Worm (Caenorhabditis elegans) whole organism, L3 larva: ENCODE results near the gene fzo-1.
A peak's percentile ranks its signal among the peaks of the same experiment; 100 is the strongest.

Experiments used
- R02D3.7 ChIP-seq: fragments of 150-350 bp; optimal IDR thresholded peaks from 2 replicates; lab custom pipeline; 2014; ENCODE audit warnings: missing biosample characterization, missing genetic modification characterization
- ZK546.5 ChIP-seq: sonication (generic microtip); optimal IDR thresholded peaks from 2 replicates; lab custom pipeline; 2017; ENCODE audit warnings: missing biosample characterization, missing genetic modification characterization
- aly-2 ChIP-seq: fragments of 150-350 bp; optimal IDR thresholded peaks from 2 replicates; lab custom pipeline; 2014; ENCODE audit warnings: missing biosample characterization, missing genetic modification characterization
- ama-1 ChIP-seq: fragments of 150-350 bp; optimal IDR thresholded peaks from 2 replicates; lab custom pipeline; 2018
- ceh-16 ChIP-seq: sonication (generic microtip); optimal IDR thresholded peaks from 2 replicates; lab custom pipeline; 2017; ENCODE audit warnings: missing biosample characterization, missing genetic modification characterization
- ceh-28 ChIP-seq: fragments of 150-350 bp; optimal IDR thresholded peaks from 2 replicates; lab custom pipeline; 2014; ENCODE audit warnings: missing biosample characterization, missing genetic modification reagents, missing genetic modification characterization
- ceh-82 ChIP-seq: fragments of 150-350 bp; optimal IDR thresholded peaks from 2 replicates; lab custom pipeline; 2014; ENCODE audit warnings: missing biosample characterization, missing genetic modification characterization
- ceh-9 ChIP-seq: sonication (generic microtip); optimal IDR thresholded peaks from 2 replicates; lab custom pipeline; 2018; ENCODE audit warnings: missing biosample characterization, missing genetic modification characterization
- egl-27 ChIP-seq: sonication (generic microtip); optimal IDR thresholded peaks from 4 replicates; lab custom pipeline; 2017; ENCODE audit warnings: missing biosample characterization, missing genetic modification reagents, missing genetic modification characterization
- egl-5 ChIP-seq: fragments of 150-350 bp; optimal IDR thresholded peaks from 2 replicates; lab custom pipeline; 2017; ENCODE audit warnings: missing biosample characterization, missing genetic modification reagents, missing genetic modification characterization, inconsistent platforms
- elt-1 ChIP-seq: fragments of 150-350 bp; optimal IDR thresholded peaks from 2 replicates; lab custom pipeline; 2014; ENCODE audit warnings: missing biosample characterization, missing genetic modification characterization
- elt-3 ChIP-seq, 3 experiments: fragments of 150-350 bp in 1 of 3; sonication (generic microtip) in 2 of 3; optimal IDR thresholded peaks; 2 replicates in 2 of 3; 4 replicates in 1 of 3; lab custom pipeline; 2014 to 2017; ENCODE audit warnings: missing biosample characterization in 3 of 3, missing genetic modification characterization in 3 of 3
- eor-1 ChIP-seq, 2 experiments: fragments of 150-350 bp; optimal IDR thresholded peaks; 2 replicates each; lab custom pipeline; 2014 to 2018; ENCODE audit warnings: missing biosample characterization in 2 of 2, missing genetic modification characterization in 2 of 2
- fos-1 ChIP-seq: fragments of 150-350 bp; optimal IDR thresholded peaks from 2 replicates; lab custom pipeline; 2014; ENCODE audit warnings: missing biosample characterization, missing genetic modification characterization
- hmg-11 ChIP-seq: sonication (generic microtip); optimal IDR thresholded peaks from 2 replicates; lab custom pipeline; 2016; ENCODE audit warnings: missing genetic modification characterization, missing compliant biosample characterization
- jun-1 ChIP-seq: fragments of 150-350 bp; optimal IDR thresholded peaks from 2 replicates; lab custom pipeline; 2014; ENCODE audit warnings: missing biosample characterization, missing genetic modification reagents, missing genetic modification characterization
- lin-15B ChIP-seq: fragments of 150-350 bp; optimal IDR thresholded peaks from 2 replicates; lab custom pipeline; 2014; ENCODE audit warnings: missing biosample characterization, missing genetic modification characterization
- lin-39 ChIP-seq: fragments of 150-350 bp; optimal IDR thresholded peaks from 2 replicates; lab custom pipeline; 2018; ENCODE audit warnings: missing biosample characterization, missing genetic modification reagents, missing genetic modification characterization
- nfya-1 ChIP-seq: sonication (generic microtip); optimal IDR thresholded peaks from 2 replicates; lab custom pipeline; 2017; ENCODE audit warnings: missing genetic modification characterization, mild to moderate bottlenecking, missing compliant biosample characterization, antibody characterized with exemption, moderate library complexity; ENCODE audit not compliant: insufficient read depth
- nhr-11 ChIP-seq: fragments of 150-350 bp; optimal IDR thresholded peaks from 2 replicates; lab custom pipeline; 2014; ENCODE audit warnings: missing biosample characterization, missing genetic modification characterization
- nhr-12 ChIP-seq: fragments of 150-350 bp; optimal IDR thresholded peaks from 2 replicates; lab custom pipeline; 2014; ENCODE audit warnings: missing biosample characterization, missing genetic modification characterization
- nhr-237 ChIP-seq: fragments of 150-350 bp; optimal IDR thresholded peaks from 2 replicates; lab custom pipeline; 2014; ENCODE audit warnings: missing biosample characterization, missing genetic modification characterization
- nhr-25 ChIP-seq: sonication (generic microtip); optimal IDR thresholded peaks from 2 replicates; lab custom pipeline; 2017; ENCODE audit warnings: missing biosample characterization, missing genetic modification characterization
- nhr-28 ChIP-seq: fragments of 150-350 bp; optimal IDR thresholded peaks from 2 replicates; lab custom pipeline; 2014; ENCODE audit warnings: missing biosample characterization, missing genetic modification characterization
- nhr-76 ChIP-seq: fragments of 150-350 bp; sonication (generic microtip); optimal IDR thresholded peaks from 5 replicates; lab custom pipeline; 2014; ENCODE audit warnings: missing biosample characterization, missing genetic modification characterization
- nhr-77 ChIP-seq: fragments of 150-350 bp; optimal IDR thresholded peaks from 2 replicates; lab custom pipeline; 2014; ENCODE audit warnings: missing biosample characterization, missing genetic modification characterization
- pha-4 ChIP-seq: fragments of 150-350 bp; optimal IDR thresholded peaks from 2 replicates; lab custom pipeline; 2014; ENCODE audit warnings: missing biosample characterization, missing genetic modification reagents, missing genetic modification characterization
- sea-2 ChIP-seq: fragments of 150-350 bp; sonication (generic microtip); optimal IDR thresholded peaks from 4 replicates; lab custom pipeline; 2014; ENCODE audit warnings: missing biosample characterization, missing genetic modification reagents, missing genetic modification characterization
- skn-1 ChIP-seq: fragments of 150-350 bp; optimal IDR thresholded peaks from 2 replicates; lab custom pipeline; 2014; ENCODE audit warnings: missing biosample characterization, missing genetic modification characterization
- snpc-4 ChIP-seq: fragments of 150-350 bp; optimal IDR thresholded peaks from 2 replicates; lab custom pipeline; 2014; ENCODE audit warnings: missing biosample characterization, missing genetic modification characterization
- tbx-2 ChIP-seq: sonication (generic microtip); optimal IDR thresholded peaks from 2 replicates; lab custom pipeline; 2016; ENCODE audit warnings: mild to moderate bottlenecking, missing genetic modification characterization, missing compliant biosample characterization
- unc-39 ChIP-seq: sonication (generic microtip); optimal IDR thresholded peaks from 4 replicates; lab custom pipeline; 2017; ENCODE audit warnings: missing biosample characterization, missing genetic modification characterization
- unc-62 ChIP-seq: fragments of 150-350 bp; sonication (generic microtip); optimal IDR thresholded peaks from 4 replicates; lab custom pipeline; 2014; ENCODE audit warnings: missing biosample characterization, missing genetic modification reagents, missing genetic modification characterization
- zag-1 ChIP-seq: fragments of 150-350 bp; optimal IDR thresholded peaks from 2 replicates; lab custom pipeline; 2014; ENCODE audit warnings: missing biosample characterization, missing genetic modification characterization
- ztf-4 ChIP-seq: fragments of 150-350 bp; optimal IDR thresholded peaks from 2 replicates; lab custom pipeline; 2014; ENCODE audit warnings: missing biosample characterization, missing genetic modification characterization

Gene fzo-1

DNA sequence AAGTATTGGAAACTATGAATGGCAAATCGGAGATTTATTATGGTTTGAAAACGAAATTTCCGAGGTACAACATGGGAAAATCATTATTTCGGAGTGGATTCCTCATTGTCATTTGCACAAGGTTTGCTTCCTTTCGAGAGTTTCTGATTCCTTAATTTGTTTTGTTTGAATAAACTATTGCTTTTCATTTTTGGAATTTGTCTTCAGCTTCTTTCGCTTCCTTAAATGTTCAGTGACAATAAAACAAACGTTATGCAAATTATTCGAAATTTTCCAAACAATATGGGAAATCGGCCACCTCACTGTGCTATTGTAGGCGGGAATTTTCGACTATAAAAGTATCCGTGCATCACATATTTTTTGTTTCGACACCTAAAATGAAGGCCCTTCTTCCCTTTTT is 5.9 kb upstream of the fzo-1 start, which contains the start of gene nep-25:
Gene nep-25, plus strand, starts transcription at position 375 of the 400 bp plus-strand sequence.
- TF ChIP-seq unc-39 (tag; lab: Kevin White, UChicago) = no peak
- no peak for TF ChIP-seq ZK546.5 (tag; lab: Kevin White, UChicago)
- TF ChIP-seq nhr-11 = no peak
- no peak for TF ChIP-seq egl-5 (tag; lab: Kevin White, UChicago)
- no peak for TF ChIP-seq tbx-2 (tag; lab: Kevin White, UChicago)
- TF ChIP-seq eor-1 (tag; optimal IDR thresholded peaks at IDR 0.05; lab: Kevin White, UChicago) = no peak
- TF ChIP-seq ztf-4 = no peak
- no peak for TF ChIP-seq unc-62 (GFP tag; lab: Kevin White, UChicago)
- TF ChIP-seq nhr-76 (tag; lab: Kevin White, UChicago) = no peak
- TF ChIP-seq nhr-12 (tag; lab: Kevin White, UChicago) = no peak
- TF ChIP-seq nfya-1 (tag; lab: Kevin White, UChicago) = no peak

DNA sequence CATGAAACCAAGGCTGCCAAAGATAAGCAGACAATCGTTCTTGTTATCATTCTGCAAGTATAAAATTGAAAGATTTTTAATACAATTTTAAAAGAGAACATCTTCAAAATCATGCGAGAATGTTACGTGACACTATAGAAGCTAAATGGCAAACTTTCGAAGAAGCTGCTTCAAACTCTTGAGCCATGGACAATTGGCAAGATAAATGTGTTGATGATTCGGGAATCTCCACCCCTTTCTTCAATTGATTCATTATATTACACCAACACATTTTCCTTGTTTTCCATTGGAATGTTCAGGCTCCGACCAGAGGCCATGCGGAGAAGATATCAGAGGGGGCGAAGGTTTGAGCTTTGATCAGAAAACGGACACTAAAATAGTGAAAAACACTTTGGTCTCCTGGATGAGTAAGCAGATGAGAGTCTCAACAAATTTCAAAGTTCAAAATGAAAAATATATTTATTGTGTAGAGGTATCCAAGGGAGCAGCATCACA is 5.1 kb upstream of the fzo-1 start, which contains the start of gene lec-5:
Gene lec-5, minus strand, starts transcription at position 51 of the 495 bp plus-strand sequence.
- TF ChIP-seq nhr-25 (no peak), lin-39 (tag; lab: Kevin White, UChicago) (peak; percentile 9)

DNA sequence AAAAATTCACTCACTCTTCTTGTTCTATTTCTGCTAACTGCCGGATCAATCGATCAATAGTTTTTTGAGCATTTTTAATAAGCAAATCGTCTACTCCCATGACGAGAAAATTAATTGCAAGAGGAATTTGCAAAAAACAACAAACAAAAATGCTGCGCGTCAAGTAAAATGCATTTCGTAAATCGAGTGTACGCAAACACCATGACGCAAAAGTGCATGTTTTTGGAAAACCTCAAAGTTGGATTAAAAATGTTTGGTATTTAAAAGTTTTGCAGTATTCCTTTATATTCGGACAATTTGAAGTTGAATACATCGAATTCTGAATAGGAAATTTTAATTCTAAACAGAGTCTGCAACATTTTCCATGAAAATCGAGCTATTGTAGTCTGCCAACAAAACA is 3.2 kb upstream of the fzo-1 start, which contains the start of gene ZK1248.19:
Gene ZK1248.19, minus strand, starts transcription at position 188 of the 400 bp plus-strand sequence.
- TF ChIP-seq elt-3 (tag; optimal IDR thresholded peaks at IDR 0.05; lab: Kevin White, UChicago) (no peak), hmg-11 (tag; lab: Kevin White, UChicago) (peak; percentile 42), nhr-28 (tag; lab: Kevin White, UChicago) (no peak), R02D3.7 (tag; lab: Kevin White, UChicago) (peak; percentile 88), pha-4 (peak; percentile 25), skn-1 (tag; lab: Kevin White, UChicago) (no peak), snpc-4 (peak; percentile 0), lin-15B (tag; lab: Kevin White, UChicago) (peak; percentile 4), ama-1 (lab: Kevin White, UChicago) (peak; percentile 6), egl-5 (tag; lab: Kevin White, UChicago) (no peak), sea-2 (no peak), nhr-77 (tag; lab: Kevin White, UChicago) (no peak), ZK546.5 (tag; lab: Kevin White, UChicago) (no peak), nfya-1 (tag; lab: Kevin White, UChicago) (peak; percentile 28)

DNA sequence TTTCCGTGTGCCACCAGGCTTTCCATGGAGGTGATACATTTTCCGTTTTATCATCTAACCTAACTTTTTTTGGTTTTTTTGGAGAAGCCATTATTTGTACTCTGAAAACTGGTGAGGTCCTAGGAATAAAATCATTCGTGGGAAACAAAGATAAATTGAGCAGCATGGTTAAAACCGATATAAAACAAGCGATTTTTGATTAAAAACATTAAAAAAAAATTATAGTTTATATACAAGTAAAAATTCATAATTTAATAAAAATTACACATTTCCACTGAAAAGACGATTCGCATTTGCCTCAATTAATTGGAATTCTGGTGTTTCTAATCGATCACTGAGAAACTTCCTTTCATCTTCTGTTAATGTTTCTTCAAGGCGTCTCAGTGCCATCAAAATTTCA is 2.5 kb upstream of the fzo-1 start, which contains the start of gene ZK1248.15:
Gene ZK1248.15, minus strand, starts transcription at position 101 of the 400 bp plus-strand sequence.
- TF ChIP-seq jun-1 (tag; lab: Kevin White, UChicago) (no peak), egl-5 (tag; lab: Kevin White, UChicago) (no peak), nhr-77 (tag; lab: Kevin White, UChicago) (no peak), lin-15B (tag; lab: Kevin White, UChicago) (no peak), elt-1 (tag; lab: Kevin White, UChicago) (no peak), ceh-9 (tag; lab: Kevin White, UChicago) (no peak), egl-27 (no peak), ceh-16 (tag; lab: Kevin White, UChicago) (no peak), zag-1 (no peak), ZK546.5 (tag; lab: Kevin White, UChicago) (no peak), fos-1 (tag; lab: Kevin White, UChicago) (no peak), ceh-28 (no peak), elt-3 (tag; optimal IDR thresholded peaks at IDR 0.05; lab: Kevin White, UChicago) (no peak), nhr-237 (tag; lab: Kevin White, UChicago) (no peak), ceh-82 (tag; lab: Kevin White, UChicago) (no peak), unc-62 (GFP tag; lab: Kevin White, UChicago) (no peak), nfya-1 (tag; lab: Kevin White, UChicago) (no peak), tbx-2 (tag; lab: Kevin White, UChicago) (no peak), aly-2 (tag; lab: Kevin White, UChicago) (no peak)
